Fruit fly (Drosophila melanogaster) whole organism, prepupa: ENCODE measurements around the gene msps.

ENCODE experiments used
- CG10631 ChIP-seq: fragments of 200-800 bp; sonication (Bioruptor generic); optimal IDR thresholded peaks from 2 replicates; lab custom pipeline; 2016; ENCODE audit warnings: missing biosample characterization, missing genetic modification characterization
- CG11294 ChIP-seq: fragments of 200-800 bp; sonication (Bioruptor generic); IDR thresholded peaks from 2 replicates; pipeline ENCODE4 v1.3.6; 2022; ENCODE audit warnings: missing biosample characterization, missing genetic modification characterization
- CG11902 ChIP-seq: fragments of 200-800 bp; sonication (Bioruptor generic); optimal IDR thresholded peaks from 3 replicates; lab custom pipeline; 2016; ENCODE audit warnings: missing biosample characterization, missing genetic modification characterization
- CG15336 ChIP-seq: fragments of 200-800 bp; sonication (Bioruptor generic); IDR thresholded peaks from 2 replicates; pipeline ENCODE4 v1.3.6; 2022; ENCODE audit warnings: missing biosample characterization, missing genetic modification characterization
- CG1621 ChIP-seq: fragments of 200-800 bp; sonication (Bioruptor generic); optimal IDR thresholded peaks from 3 replicates; lab custom pipeline; 2018; ENCODE audit warnings: missing biosample characterization, mild to moderate bottlenecking, missing genetic modification characterization
- CG31627 ChIP-seq: fragments of 200-800 bp; sonication (Bioruptor generic); optimal IDR thresholded peaks from 3 replicates; lab custom pipeline; 2016; ENCODE audit warnings: missing biosample characterization, missing genetic modification characterization
- CG32006 ChIP-seq: fragments of 200-800 bp; sonication (Bioruptor generic); optimal IDR thresholded peaks from 3 replicates; lab custom pipeline; 2017; ENCODE audit warnings: missing biosample characterization, mild to moderate bottlenecking, missing genetic modification characterization
- CG3919 ChIP-seq: fragments of 200-800 bp; sonication (Bioruptor generic); optimal IDR thresholded peaks from 3 replicates; lab custom pipeline; 2016; ENCODE audit warnings: missing biosample characterization, missing genetic modification characterization
- CG6792 ChIP-seq: fragments of 200-800 bp; sonication (Bioruptor generic); optimal IDR thresholded peaks from 3 replicates; lab custom pipeline; 2016; ENCODE audit warnings: missing biosample characterization, missing genetic modification characterization
- CG6808 ChIP-seq: fragments of 200-800 bp; sonication (Bioruptor generic); optimal IDR thresholded peaks from 3 replicates; lab custom pipeline; 2017; ENCODE audit warnings: missing biosample characterization, missing genetic modification characterization, mild to moderate bottlenecking, moderate library complexity, missing genetic modification reagents
- CG8319 ChIP-seq: fragments of 200-800 bp; sonication (Bioruptor generic); optimal IDR thresholded peaks from 3 replicates; lab custom pipeline; 2016; ENCODE audit warnings: missing biosample characterization, missing genetic modification characterization
- CG9139 ChIP-seq: fragments of 200-800 bp; sonication (Bioruptor generic); optimal IDR thresholded peaks from 3 replicates; lab custom pipeline; 2017; ENCODE audit warnings: missing biosample characterization, mild to moderate bottlenecking, missing genetic modification characterization
- Eip78C ChIP-seq: fragments of 200-800 bp; sonication (Bioruptor generic); peaks from one replicate; lab custom pipeline; 2016; ENCODE audit warnings: missing biosample characterization, missing genetic modification characterization
- Eip93F ChIP-seq: fragments of 200-800 bp; sonication (Bioruptor generic); optimal IDR thresholded peaks from 2 replicates; lab custom pipeline; 2016; ENCODE audit warnings: missing biosample characterization, mild to moderate bottlenecking, missing genetic modification characterization
- Hr39 ChIP-seq: fragments of 200-800 bp; sonication (Bioruptor generic); optimal IDR thresholded peaks from 2 replicates; lab custom pipeline; 2016; ENCODE audit warnings: missing biosample characterization, missing genetic modification characterization
- OdsH ChIP-seq: fragments of 200-800 bp; sonication (Bioruptor generic); optimal IDR thresholded peaks from 3 replicates; lab custom pipeline; 2016; ENCODE audit warnings: missing biosample characterization, missing genetic modification characterization
- Sox14 ChIP-seq: fragments of 200-800 bp; sonication (Bioruptor generic); optimal IDR thresholded peaks from 3 replicates; lab custom pipeline; 2016; ENCODE audit warnings: missing biosample characterization, missing genetic modification characterization
- Sox15 ChIP-seq: fragments of 200-800 bp; sonication (Bioruptor generic); optimal IDR thresholded peaks from 3 replicates; lab custom pipeline; 2016; ENCODE audit warnings: missing biosample characterization, missing genetic modification characterization
- achi ChIP-seq: fragments of 200-800 bp; sonication (Bioruptor generic); optimal IDR thresholded peaks from 3 replicates; lab custom pipeline; 2016; ENCODE audit warnings: missing biosample characterization, missing genetic modification characterization
- acj6 ChIP-seq: fragments of 200-800 bp; sonication (Bioruptor generic); optimal IDR thresholded peaks from 3 replicates; lab custom pipeline; 2016; ENCODE audit warnings: missing biosample characterization, missing genetic modification characterization
- dac ChIP-seq: fragments of 200-800 bp; sonication (Bioruptor generic); optimal IDR thresholded peaks from 2 replicates; lab custom pipeline; 2017; ENCODE audit warnings: missing biosample characterization, mild to moderate bottlenecking, missing genetic modification characterization
- eg ChIP-seq: fragments of 200-800 bp; sonication (Bioruptor generic); IDR thresholded peaks from 3 replicates; pipeline ENCODE4 v1.3.6; 2022; ENCODE audit warnings: missing biosample characterization, missing genetic modification characterization
- fd85E ChIP-seq: fragments of 200-800 bp; sonication (Bioruptor generic); optimal IDR thresholded peaks from 3 replicates; lab custom pipeline; 2016; ENCODE audit warnings: missing biosample characterization, missing genetic modification characterization
- fkh ChIP-seq: fragments of 200-800 bp; sonication (Bioruptor generic); optimal IDR thresholded peaks from 3 replicates; lab custom pipeline; 2017; ENCODE audit warnings: missing biosample characterization, mild to moderate bottlenecking, missing genetic modification characterization, moderate library complexity
- lz ChIP-seq: fragments of 200-800 bp; sonication (Bioruptor generic); optimal IDR thresholded peaks from 3 replicates; lab custom pipeline; 2016; ENCODE audit warnings: missing biosample characterization, missing genetic modification characterization
- net ChIP-seq: fragments of 200-800 bp; sonication (Bioruptor generic); optimal IDR thresholded peaks from 3 replicates; lab custom pipeline; 2016; ENCODE audit warnings: missing biosample characterization, missing genetic modification characterization
- ss ChIP-seq, 2 experiments: fragments of 200-800 bp; sonication (Bioruptor generic); optimal IDR thresholded peaks; 2 replicates in 1 of 2; 3 replicates in 1 of 2; lab custom pipeline; 2017 to 2018; ENCODE audit warnings: mild to moderate bottlenecking in 2 of 2, missing biosample characterization in 2 of 2, missing genetic modification characterization in 2 of 2, moderate library complexity in 1 of 2
- svp ChIP-seq: fragments of 200-800 bp; sonication (Bioruptor generic); peaks from one replicate; lab custom pipeline; 2016; ENCODE audit warnings: missing biosample characterization, missing genetic modification characterization
- topi ChIP-seq: fragments of 200-800 bp; sonication (Bioruptor generic); optimal IDR thresholded peaks from 3 replicates; lab custom pipeline; 2016; ENCODE audit warnings: missing biosample characterization, missing genetic modification characterization
- vri ChIP-seq: fragments of 200-800 bp; sonication (Bioruptor generic); optimal IDR thresholded peaks from 3 replicates; lab custom pipeline; 2016; ENCODE audit warnings: missing biosample characterization, mild to moderate bottlenecking, missing genetic modification characterization

Gene msps

dm6 chr3R:16005943-16006342 is 44.7 kb upstream of the msps start:
- peak; percentile 81 for TF ChIP-seq fkh (GFP tag; lab: Kevin White, UChicago)
- TF ChIP-seq svp, result no peak

- no peak for TF ChIP-seq CG15336 (GFP tag; lab: Robert Waterston, UW)
- TF ChIP-seq CG32006 (GFP tag; lab: Kevin White, UChicago), result no peak
- no peak for TF ChIP-seq CG6808
- no peak for TF ChIP-seq CG9139
- no peak for TF ChIP-seq Hr39 (GFP tag; lab: Kevin White, UChicago)
- TF ChIP-seq Eip93F, result no peak
- no peak for TF ChIP-seq CG10631 (GFP tag; lab: Kevin White, UChicago)
- no peak for TF ChIP-seq fd85E (GFP tag; lab: Kevin White, UChicago)
- TF ChIP-seq Eip78C, result peak; percentile 7
- TF ChIP-seq CG31627 (GFP tag; lab: Kevin White, UChicago), result no peak
- TF ChIP-seq net (GFP tag; lab: Kevin White, UChicago), result no peak
- TF ChIP-seq fkh (GFP tag; lab: Kevin White, UChicago), result peak; percentile 91
- TF ChIP-seq svp, result peak; percentile 63
- TF ChIP-seq OdsH (GFP tag; lab: Kevin White, UChicago), result no peak
- TF ChIP-seq, all 60 proteins: peak for 3
Measured at dm6 chr3R:16006806-16007556, 43.6 kb upstream of the msps start.

- TF ChIP-seq fkh (GFP tag; lab: Kevin White, UChicago), result peak; percentile 27
- no peak for TF ChIP-seq Hr39 (GFP tag; lab: Kevin White, UChicago)
- TF ChIP-seq CG11902 (GFP tag; lab: Kevin White, UChicago), result no peak
- TF ChIP-seq CG8319 (GFP tag; lab: Kevin White, UChicago), result no peak
- no peak for TF ChIP-seq lz (GFP tag; lab: Kevin White, UChicago)
Measured at dm6 chr3R:16008300-16008699, 42.3 kb upstream of the msps start.

DNA sequence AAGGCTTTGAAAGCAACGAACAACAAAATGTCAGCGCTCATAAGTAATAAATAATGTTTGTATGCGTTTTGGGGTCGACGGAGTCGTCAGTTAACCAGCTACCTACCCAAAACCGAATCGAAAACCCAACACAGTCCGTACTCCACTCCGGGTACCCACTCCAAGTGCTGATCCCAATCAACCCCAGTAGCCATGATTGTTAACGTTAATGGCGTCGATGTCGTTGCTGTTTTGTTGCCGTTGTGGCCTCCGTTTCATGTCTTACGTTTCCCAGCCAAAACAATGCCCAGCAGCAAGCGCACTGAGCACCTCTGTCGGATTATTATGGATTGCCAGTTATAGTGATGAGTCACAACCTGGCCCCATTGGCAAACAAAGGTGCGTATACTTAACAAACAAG is 41.6 kb upstream of the msps start, which contains the start of gene GATAe:
Gene GATAe (plus strand): TSS at position 76 of the 400 bp plus-strand sequence.
- TF ChIP-seq Eip78C (peak; percentile 33), lz (GFP tag; lab: Kevin White, UChicago) (no peak), Sox14 (peak; percentile 3), fkh (GFP tag; lab: Kevin White, UChicago) (peak; percentile 8), vri (GFP tag; lab: Kevin White, UChicago) (peak; percentile 49)
- TF ChIP-seq, all 60 proteins: peak for 4

- TF ChIP-seq CG6792 (GFP tag; lab: Kevin White, UChicago) (no peak), net (GFP tag; lab: Kevin White, UChicago) (no peak), Sox15 (GFP tag; lab: Kevin White, UChicago) (no peak), CG1621 (tag; lab: Kevin White, UChicago) (no peak), ss (GFP tag; optimal IDR thresholded peaks at IDR 0.05; lab: Kevin White, UChicago) (no peak), svp (no peak), dac (GFP tag; lab: Kevin White, UChicago) (no peak), Eip93F (no peak), CG3919 (no peak), acj6 (GFP tag; lab: Kevin White, UChicago) (no peak), CG15336 (GFP tag; lab: Robert Waterston, UW) (no peak), achi (GFP tag; lab: Kevin White, UChicago) (no peak), eg (GFP tag; lab: Robert Waterston, UW) (no peak), CG31627 (GFP tag; lab: Kevin White, UChicago) (no peak), CG11294 (GFP tag; lab: Robert Waterston, UW) (no peak), topi (no peak)
- TF ChIP-seq, all 60 proteins: peak for 0
Measured at dm6 chr3R:16010009-16010505, 40.5 kb upstream of the msps start.
